Worm (Caenorhabditis elegans): ENCODE results near the gene twk-35.

DNA sequence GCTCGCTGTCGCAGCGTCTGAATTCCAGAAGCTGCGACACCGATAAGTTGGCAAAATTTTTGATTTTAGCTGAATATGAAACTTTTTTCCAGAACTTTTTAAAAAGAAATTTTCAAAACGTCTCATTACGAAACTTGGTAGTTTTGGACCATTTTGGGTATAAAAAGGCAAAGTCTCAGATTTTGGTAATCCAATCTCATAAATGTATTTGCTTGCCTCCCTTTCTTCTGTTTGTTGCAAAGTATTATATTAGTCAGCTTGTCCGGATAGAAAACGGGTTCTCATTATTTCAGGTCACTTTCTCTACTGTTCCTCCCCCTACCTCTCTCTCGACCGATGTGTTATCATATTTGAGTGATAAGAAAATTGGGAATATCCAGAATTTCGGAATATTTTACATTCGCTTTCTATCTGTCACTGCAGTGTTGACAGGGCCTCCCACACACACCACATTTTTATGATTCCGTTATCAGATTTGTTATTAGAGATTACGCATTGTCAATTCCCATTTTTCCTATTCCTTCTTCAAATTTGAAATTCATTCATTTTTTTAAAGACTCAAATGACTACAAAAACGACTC lies 9.1 kb upstream of the twk-35 start, which contains the start of gene F31D4.5:
- TF ChIP-seq unc-130 (tag; optimal IDR thresholded peaks at IDR 0.05) = no peak
- no peak for TF ChIP-seq tbx-2 (tag; optimal IDR thresholded peaks at IDR 0.05)
- no peak for TF ChIP-seq egl-27 (tag; optimal IDR thresholded peaks at IDR 0.05)
- TF ChIP-seq dpl-1 (GFP tag; optimal IDR thresholded peaks at IDR 0.05) = no peak
- TF ChIP-seq rnt-1 (tag; optimal IDR thresholded peaks at IDR 0.05) = no peak
- TF ChIP-seq swsn-7 (tag; optimal IDR thresholded peaks at IDR 0.05) = no peak
- TF ChIP-seq lin-15B (tag; optimal IDR thresholded peaks at IDR 0.05) = no peak
- no peak for TF ChIP-seq mdl-1 (tag; optimal IDR thresholded peaks at IDR 0.05)
- TF ChIP-seq sox-4 (tag; optimal IDR thresholded peaks at IDR 0.05) = no peak
- TF ChIP-seq nhr-71 (tag; optimal IDR thresholded peaks at IDR 0.05) = no peak
- TF ChIP-seq aly-2 (tag; optimal IDR thresholded peaks at IDR 0.05) = no peak
- no peak for TF ChIP-seq ama-1 (optimal IDR thresholded peaks at IDR 0.05)
- TF ChIP-seq pqm-1 (tag; optimal IDR thresholded peaks at IDR 0.05) = no peak
- TF ChIP-seq elt-3 (tag; optimal IDR thresholded peaks at IDR 0.05) = no peak

Measured in whole organism, L1 larva.